Worm (Caenorhabditis elegans): ENCODE data around the gene pals-26.

DNA sequence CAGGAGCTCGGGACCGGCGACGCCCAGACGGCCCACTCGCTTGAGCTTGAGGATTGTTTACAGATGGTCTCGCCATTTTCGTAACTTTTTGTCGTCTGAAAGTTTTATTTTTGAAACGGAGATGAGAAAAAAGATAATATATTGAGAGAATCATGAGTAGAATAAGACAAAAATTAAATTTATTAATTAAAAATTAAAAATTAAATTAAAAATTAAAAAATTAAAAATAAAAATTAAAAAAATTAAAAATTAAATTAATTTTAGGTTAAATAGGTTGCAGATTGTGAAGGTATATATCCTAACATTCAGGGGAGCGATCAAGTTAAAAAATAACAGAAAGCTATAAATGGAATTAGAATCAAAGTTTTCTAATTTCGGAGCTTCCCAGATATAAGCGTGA, 4.8 kb downstream of the pals-26 start, which contains the start of gene B0284.3:
- TF ChIP-seq unc-62 (GFP tag; optimal IDR thresholded peaks at IDR 0.05) (no peak), snpc-4 (GFP tag; optimal IDR thresholded peaks at IDR 0.05) (no peak), snpc-4 (tag; optimal IDR thresholded peaks at IDR 0.05) (no peak), snpc-1.3 (tag; optimal IDR thresholded peaks at IDR 0.05; ENCODE audit: insufficient read depth) (no peak), ets-4 (GFP tag; optimal IDR thresholded peaks at IDR 0.05) (no peak), lsl-1 (GFP tag; optimal IDR thresholded peaks at IDR 0.05) (no peak), tlf-1 (GFP tag; optimal IDR thresholded peaks at IDR 0.05) (no peak)

Measured in whole organism, young adult.